Worm (Caenorhabditis elegans): ENCODE data around the gene T01G5.6.

T01G5.6 gene

DNA sequence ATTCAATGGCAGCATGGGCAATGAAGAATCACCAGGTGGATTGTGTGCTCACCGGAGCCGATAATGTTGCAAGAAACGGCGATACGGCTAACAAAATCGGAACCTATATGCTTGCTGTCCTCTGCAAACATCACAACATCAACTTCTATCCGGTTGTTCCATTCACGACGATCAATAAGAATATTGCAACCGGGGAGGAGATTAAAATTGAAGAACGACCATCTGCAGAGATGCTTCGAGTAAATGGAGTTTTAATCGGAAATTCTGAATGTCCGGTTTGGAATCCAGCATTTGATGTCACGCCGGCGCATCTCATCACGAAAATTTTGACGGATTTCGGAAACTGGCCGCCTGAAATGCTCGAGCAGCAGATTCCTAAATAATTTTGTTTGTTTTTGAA lies 30.2 kb downstream of the T01G5.6 start (continued):
- TF ChIP-seq ama-1 (optimal IDR thresholded peaks at IDR 0.05) (peak; percentile 68), ama-1 (GFP tag; optimal IDR thresholded peaks at IDR 0.05) (peak in 1 of 2 experiments; percentile 80), xnd-1 (tag; optimal IDR thresholded peaks at IDR 0.05) (no peak), nhr-120 (GFP tag; IDR thresholded peaks at IDR 0.05) (no peak), ceh-91 (GFP tag; IDR thresholded peaks at IDR 0.05) (no peak), lag-1 (GFP tag; IDR thresholded peaks at IDR 0.05) (no peak), hmg-20 (GFP tag; IDR thresholded peaks at IDR 0.05) (no peak), T07F8.4 (tag; optimal IDR thresholded peaks at IDR 0.05) (peak; percentile 34), chd-7 (tag; optimal IDR thresholded peaks at IDR 0.05) (peak; percentile 57), egl-18 (GFP tag; IDR thresholded peaks at IDR 0.05) (no peak), K11D2.4 (GFP tag; IDR thresholded peaks at IDR 0.05) (no peak), tlf-1 (GFP tag; optimal IDR thresholded peaks at IDR 0.05) (peak; percentile 55), zim-3 (tag; optimal IDR thresholded peaks at IDR 0.05) (peak; percentile 33), let-607 (tag; optimal IDR thresholded peaks at IDR 0.05) (no peak), lin-26 (GFP tag; IDR thresholded peaks at IDR 0.05) (no peak), nfya-1 (tag; optimal IDR thresholded peaks at IDR 0.05; ENCODE audit: borderline replicate concordance, insufficient read depth) (no peak), mes-4 (tag; optimal IDR thresholded peaks at IDR 0.05) (no peak), ZK185.1 (tag; optimal IDR thresholded peaks at IDR 0.05; ENCODE audit: poor library complexity, severe bottlenecking) (peak; percentile 30), ccch-3 (GFP tag; optimal IDR thresholded peaks at IDR 0.05) (no peak), zfh-2 (GFP tag; conservative IDR thresholded peaks at IDR 0.05) (no peak), ets-4 (GFP tag; optimal IDR thresholded peaks at IDR 0.05) (no peak), madf-6 (GFP tag; IDR thresholded peaks at IDR 0.05) (peak; percentile 64), mxl-1 (tag; optimal IDR thresholded peaks at IDR 0.05) (no peak), B0261.1 (tag; optimal IDR thresholded peaks at IDR 0.05) (no peak), him-1 (tag; optimal IDR thresholded peaks at IDR 0.05) (no peak), ceh-79 (tag; optimal IDR thresholded peaks at IDR 0.05) (no peak), D2030.7 (GFP tag; IDR thresholded peaks at IDR 0.05) (peak; percentile 45), hsf-1 (GFP tag; IDR thresholded peaks at IDR 0.05) (peak; percentile 75), Y79H2A.3 (GFP tag; conservative IDR thresholded peaks at IDR 0.05) (no peak), attf-3 (GFP tag; conservative IDR thresholded peaks at IDR 0.05) (no peak), unc-130 (GFP tag; optimal IDR thresholded peaks at IDR 0.05) (no peak), nfyb-1 (GFP tag; IDR thresholded peaks at IDR 0.05) (0 out of 2 replicates have a peak, but pooled peaks have one; percentile 27), ztf-3 (GFP tag; optimal IDR thresholded peaks at IDR 0.05) (no peak), ztf-22 (GFP tag; optimal IDR thresholded peaks at IDR 0.05) (peak; percentile 5), snpc-4 (GFP tag; optimal IDR thresholded peaks at IDR 0.05) (no peak), snpc-4 (tag; optimal IDR thresholded peaks at IDR 0.05) (peak in 1 of 4 experiments; percentile 28), lsl-1 (GFP tag; optimal IDR thresholded peaks at IDR 0.05) (peak; percentile 30), F23B12.7 (tag; optimal IDR thresholded peaks at IDR 0.05; ENCODE audit: insufficient read depth) (no peak), ztf-26 (tag; optimal IDR thresholded peaks at IDR 0.05) (peak; percentile 9), B0336.3 (GFP tag; IDR thresholded peaks at IDR 0.05) (peak; percentile 82), Y53F4B.3 (GFP tag; IDR thresholded peaks at IDR 0.05) (no peak), K12H6.12 (tag; optimal IDR thresholded peaks at IDR 0.05) (no peak), cebp-2 (GFP tag; IDR thresholded peaks at IDR 0.05) (0 out of 2 replicates have a peak, but pooled peaks have one; percentile 35), Y53G8AR.9 (GFP tag; conservative IDR thresholded peaks at IDR 0.05) (peak; percentile 55), rec-8 (tag; optimal IDR thresholded peaks at IDR 0.05) (no peak), tbx-9 (tag; optimal IDR thresholded peaks at IDR 0.05; ENCODE audit: borderline replicate concordance) (no peak), mel-28 (tag; optimal IDR thresholded peaks at IDR 0.05; ENCODE audit: borderline replicate concordance) (no peak), F33H1.4 (GFP tag; IDR thresholded peaks at IDR 0.05) (no peak), ztf-18 (tag; optimal IDR thresholded peaks at IDR 0.05) (no peak)

Data from whole organism, young adult.